Worm (Caenorhabditis elegans): Measurements from ENCODE around the gene mcu-1.

Gene mcu-1

ce11 chrIV:5946602-5947444 is 7.8 kb upstream of the mcu-1 start, which contains the start of gene inx-7:
inx-7 (minus strand) TSS chrIV:5946638.
- TF ChIP-seq ztf-23 (GFP tag; IDR thresholded peaks at IDR 0.05) (no peak), T22C8.4 (GFP tag; IDR thresholded peaks at IDR 0.05) (no peak), ref-1 (GFP tag; conservative IDR thresholded peaks at IDR 0.05) (no peak), med-1 (GFP tag; optimal IDR thresholded peaks at IDR 0.05; ENCODE audit: insufficient read depth) (no peak), ztf-29 (GFP tag; IDR thresholded peaks at IDR 0.05) (no peak), tab-1 (GFP tag; IDR thresholded peaks at IDR 0.05) (no peak), cog-1 (tag; optimal IDR thresholded peaks at IDR 0.05) (no peak), flt-1 (GFP tag; IDR thresholded peaks at IDR 0.05) (no peak), klf-2 (GFP tag; conservative IDR thresholded peaks at IDR 0.05) (no peak)

DNA sequence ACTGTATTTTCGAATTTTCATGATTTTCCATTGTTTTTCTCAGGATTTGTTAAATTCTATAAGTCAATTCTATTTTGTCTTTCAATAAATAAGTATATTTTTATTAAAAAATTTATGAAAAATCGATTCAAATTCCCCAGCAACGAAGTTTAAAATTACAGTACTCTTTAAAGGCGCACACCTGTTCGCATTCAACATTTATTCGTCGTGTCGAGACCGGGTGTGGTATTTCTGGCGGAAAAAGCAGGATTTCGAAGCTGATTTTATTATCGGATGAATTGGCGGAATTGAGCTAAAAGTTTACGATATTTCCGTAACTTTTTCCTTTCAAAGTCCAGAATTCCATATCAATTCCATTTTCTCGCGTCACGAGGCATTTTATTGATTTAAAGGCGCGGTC is 6.4 kb upstream of the mcu-1 start:
- TF ChIP-seq ref-1 (GFP tag; conservative IDR thresholded peaks at IDR 0.05) (no peak), med-1 (GFP tag; optimal IDR thresholded peaks at IDR 0.05; ENCODE audit: insufficient read depth) (no peak), flt-1 (GFP tag; IDR thresholded peaks at IDR 0.05) (no peak), tab-1 (GFP tag; IDR thresholded peaks at IDR 0.05) (no peak), klf-2 (GFP tag; conservative IDR thresholded peaks at IDR 0.05) (no peak), ztf-29 (GFP tag; IDR thresholded peaks at IDR 0.05) (no peak), cog-1 (tag; optimal IDR thresholded peaks at IDR 0.05) (no peak), T22C8.4 (GFP tag; IDR thresholded peaks at IDR 0.05) (no peak), ztf-23 (GFP tag; IDR thresholded peaks at IDR 0.05) (no peak)

DNA sequence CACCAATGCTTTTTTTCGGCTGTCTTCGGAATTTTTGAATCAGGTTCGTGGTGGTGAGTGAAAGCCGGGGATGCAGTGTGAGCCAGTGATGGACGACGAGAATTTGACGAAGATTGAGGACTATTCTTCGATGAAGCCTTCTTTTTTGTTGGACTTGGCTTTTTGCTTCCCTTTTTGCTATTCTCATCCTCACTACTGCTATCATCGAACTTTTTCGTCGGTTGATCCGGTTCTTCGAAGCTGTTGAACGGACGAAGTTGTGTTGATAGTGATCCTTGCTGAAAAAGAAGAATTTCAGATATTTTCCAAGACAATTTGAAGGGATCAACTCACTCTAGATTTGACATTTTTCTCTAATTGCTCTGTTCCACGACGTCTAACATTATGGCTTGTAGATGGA is 5.1 kb upstream of the mcu-1 start:
- TF ChIP-seq cog-1 (tag; optimal IDR thresholded peaks at IDR 0.05) (no peak), ztf-23 (GFP tag; IDR thresholded peaks at IDR 0.05) (no peak), med-1 (GFP tag; optimal IDR thresholded peaks at IDR 0.05; ENCODE audit: insufficient read depth) (no peak), T22C8.4 (GFP tag; IDR thresholded peaks at IDR 0.05) (no peak), ztf-29 (GFP tag; IDR thresholded peaks at IDR 0.05) (no peak), flt-1 (GFP tag; IDR thresholded peaks at IDR 0.05) (no peak), ref-1 (GFP tag; conservative IDR thresholded peaks at IDR 0.05) (no peak), tab-1 (GFP tag; IDR thresholded peaks at IDR 0.05) (no peak), klf-2 (GFP tag; conservative IDR thresholded peaks at IDR 0.05) (no peak)

DNA sequence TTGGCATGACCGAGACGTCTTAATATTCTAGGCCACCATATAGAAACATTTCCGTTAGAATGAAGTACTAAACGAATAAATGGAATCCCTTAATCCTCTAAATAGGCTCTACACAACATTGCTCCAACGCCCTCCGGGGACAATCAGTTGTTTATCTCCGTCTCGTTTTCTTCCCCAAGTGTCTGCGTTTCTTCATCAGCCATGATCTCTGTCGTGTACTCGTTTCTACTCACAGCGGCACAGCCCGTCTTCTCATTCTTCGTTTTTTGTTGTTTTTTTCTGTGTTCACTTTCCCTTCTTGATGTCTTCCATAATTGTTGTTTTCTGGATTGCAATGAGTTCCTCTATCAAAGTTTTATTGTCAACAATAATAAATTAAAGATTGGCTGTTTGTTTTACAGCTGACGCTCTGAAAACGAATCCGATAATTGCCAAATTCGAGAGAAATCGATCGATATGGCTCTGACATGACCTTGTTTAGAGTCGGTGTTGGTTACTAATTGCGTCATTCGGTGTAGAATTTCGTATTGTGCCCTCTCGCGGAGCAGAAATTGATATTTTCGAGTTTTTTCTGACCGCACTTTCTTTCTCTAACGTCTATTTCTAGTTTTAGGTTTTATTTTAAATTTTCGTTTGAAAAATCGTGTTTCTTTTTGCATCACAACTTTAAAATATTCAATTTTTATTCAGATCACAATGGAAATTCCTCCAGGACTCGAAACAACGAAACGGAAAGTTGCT is 2.4 kb upstream of the mcu-1 start, which contains the start of gene pfkb-1.2:
TSS of gene pfkb-1.2 (plus strand) at position 691 of the 741 bp plus-strand sequence.
- no peak for TF ChIP-seq T22C8.4 (GFP tag; IDR thresholded peaks at IDR 0.05)
- no peak for TF ChIP-seq tab-1 (GFP tag; IDR thresholded peaks at IDR 0.05)
- no peak for TF ChIP-seq flt-1 (GFP tag; IDR thresholded peaks at IDR 0.05)
- TF ChIP-seq ztf-23 (GFP tag; IDR thresholded peaks at IDR 0.05) = no peak

DNA sequence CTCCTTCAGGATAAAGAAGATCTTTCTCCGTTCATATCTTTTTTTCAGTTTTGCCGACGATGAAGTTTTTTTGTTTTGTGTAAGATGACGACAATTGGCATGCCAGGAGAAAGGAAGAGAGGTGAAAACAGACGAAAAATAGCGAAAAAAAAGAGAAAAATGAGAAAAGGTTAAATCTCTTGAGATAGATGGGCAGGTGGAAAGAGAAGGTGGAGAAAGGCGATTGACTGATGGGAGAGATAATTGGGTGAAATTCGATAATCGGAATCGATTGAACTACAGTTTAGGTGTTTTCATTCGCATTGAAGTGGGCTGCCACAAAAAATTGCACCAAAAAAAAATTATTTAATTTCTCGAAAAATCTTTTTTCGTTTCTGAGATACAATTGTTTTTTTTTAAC is 1.6 kb upstream of the mcu-1 start:
- TF ChIP-seq T22C8.4 (GFP tag; IDR thresholded peaks at IDR 0.05) (no peak), flt-1 (GFP tag; IDR thresholded peaks at IDR 0.05) (no peak), ref-1 (GFP tag; conservative IDR thresholded peaks at IDR 0.05) (no peak), cog-1 (tag; optimal IDR thresholded peaks at IDR 0.05) (no peak), klf-2 (GFP tag; conservative IDR thresholded peaks at IDR 0.05) (no peak), med-1 (GFP tag; optimal IDR thresholded peaks at IDR 0.05; ENCODE audit: insufficient read depth) (no peak), ztf-29 (GFP tag; IDR thresholded peaks at IDR 0.05) (no peak), ztf-23 (GFP tag; IDR thresholded peaks at IDR 0.05) (no peak), tab-1 (GFP tag; IDR thresholded peaks at IDR 0.05) (no peak)

ce11 chrIV:5939908-5940307 is 878 bp upstream of the mcu-1 start:
- TF ChIP-seq flt-1 (GFP tag; IDR thresholded peaks at IDR 0.05) = no peak
- no peak for TF ChIP-seq ztf-29 (GFP tag; IDR thresholded peaks at IDR 0.05)
- no peak for TF ChIP-seq cog-1 (tag; optimal IDR thresholded peaks at IDR 0.05)
- TF ChIP-seq ztf-23 (GFP tag; IDR thresholded peaks at IDR 0.05) = no peak
- no peak for TF ChIP-seq T22C8.4 (GFP tag; IDR thresholded peaks at IDR 0.05)
- TF ChIP-seq tab-1 (GFP tag; IDR thresholded peaks at IDR 0.05) = no peak
- TF ChIP-seq med-1 (GFP tag; optimal IDR thresholded peaks at IDR 0.05; ENCODE audit: insufficient read depth) = no peak
- no peak for TF ChIP-seq klf-2 (GFP tag; conservative IDR thresholded peaks at IDR 0.05)
- no peak for TF ChIP-seq ref-1 (GFP tag; conservative IDR thresholded peaks at IDR 0.05)

DNA sequence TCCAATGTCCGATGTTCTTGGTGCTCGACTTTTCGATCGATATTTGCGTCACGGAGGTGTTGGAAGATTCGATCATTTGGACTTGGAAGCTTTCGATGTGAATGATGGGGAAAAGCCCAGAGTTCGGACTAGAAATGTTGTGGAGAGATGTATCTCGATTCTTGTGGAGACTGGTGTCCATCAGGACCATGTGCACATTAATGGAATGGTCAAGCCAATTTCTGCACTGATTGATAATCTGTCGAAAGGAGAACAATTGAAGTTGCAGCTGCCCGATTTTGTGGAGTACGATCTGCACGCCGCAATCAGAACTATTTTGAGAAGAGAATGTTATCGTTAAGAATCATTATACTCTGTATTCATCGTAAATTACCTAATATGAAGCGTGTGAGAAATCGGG is 1.9 kb downstream of the mcu-1 start:
- TF ChIP-seq klf-2 (GFP tag; conservative IDR thresholded peaks at IDR 0.05) (no peak), flt-1 (GFP tag; IDR thresholded peaks at IDR 0.05) (no peak), tab-1 (GFP tag; IDR thresholded peaks at IDR 0.05) (no peak), med-1 (GFP tag; optimal IDR thresholded peaks at IDR 0.05; ENCODE audit: insufficient read depth) (no peak), ref-1 (GFP tag; conservative IDR thresholded peaks at IDR 0.05) (no peak), ztf-23 (GFP tag; IDR thresholded peaks at IDR 0.05) (no peak), ztf-29 (GFP tag; IDR thresholded peaks at IDR 0.05) (no peak), T22C8.4 (GFP tag; IDR thresholded peaks at IDR 0.05) (no peak), cog-1 (tag; optimal IDR thresholded peaks at IDR 0.05) (no peak)

- TF ChIP-seq T22C8.4 (GFP tag; IDR thresholded peaks at IDR 0.05) (no peak), ztf-29 (GFP tag; IDR thresholded peaks at IDR 0.05) (no peak), klf-2 (GFP tag; conservative IDR thresholded peaks at IDR 0.05) (no peak), ztf-23 (GFP tag; IDR thresholded peaks at IDR 0.05) (no peak), ref-1 (GFP tag; conservative IDR thresholded peaks at IDR 0.05) (no peak), cog-1 (tag; optimal IDR thresholded peaks at IDR 0.05) (no peak), tab-1 (GFP tag; IDR thresholded peaks at IDR 0.05) (no peak), med-1 (GFP tag; optimal IDR thresholded peaks at IDR 0.05; ENCODE audit: insufficient read depth) (no peak), flt-1 (GFP tag; IDR thresholded peaks at IDR 0.05) (no peak)
Observed at ce11 chrIV:5934046-5934445, 5.0 kb downstream of the mcu-1 start, which contains the start of gene H32C10.1. H32C10.1 (plus strand) TSS chrIV:5934346.

- TF ChIP-seq tab-1 (GFP tag; IDR thresholded peaks at IDR 0.05) (no peak), ztf-29 (GFP tag; IDR thresholded peaks at IDR 0.05) (no peak), klf-2 (GFP tag; conservative IDR thresholded peaks at IDR 0.05) (no peak), med-1 (GFP tag; optimal IDR thresholded peaks at IDR 0.05; ENCODE audit: insufficient read depth) (no peak), T22C8.4 (GFP tag; IDR thresholded peaks at IDR 0.05) (no peak), cog-1 (tag; optimal IDR thresholded peaks at IDR 0.05) (no peak), ref-1 (GFP tag; conservative IDR thresholded peaks at IDR 0.05) (no peak), flt-1 (GFP tag; IDR thresholded peaks at IDR 0.05) (no peak), ztf-23 (GFP tag; IDR thresholded peaks at IDR 0.05) (no peak)
Observed at ce11 chrIV:5930345-5930744, 8.7 kb downstream of the mcu-1 start, which contains the start of gene lin-33. lin-33 (plus strand) TSS chrIV:5930645.
